Fruit fly (Drosophila melanogaster): ENCODE results near the gene ND-AGGG.

ND-AGGG gene

dm6 chr3L:24975839-24976380 is at the start of gene ND-AGGG:
ND-AGGG (plus strand) TSS chr3L:24976254.
- TF ChIP-seq CG8478 (optimal IDR thresholded peaks at IDR 0.05): no peak
- TF ChIP-seq CTCF (optimal IDR thresholded peaks at IDR 0.05): no peak

- TF ChIP-seq CTCF (optimal IDR thresholded peaks at IDR 0.05): no peak
- TF ChIP-seq CG8478 (optimal IDR thresholded peaks at IDR 0.05): no peak
Observed at dm6 chr3L:24926882-24927281, 49.2 kb upstream of the ND-AGGG start, which contains the start of gene CG40472. CG40472 (plus strand) TSS chr3L:24927130.

- TF ChIP-seq CG8478 (optimal IDR thresholded peaks at IDR 0.05) (no peak), CTCF (optimal IDR thresholded peaks at IDR 0.05) (no peak)
Observed at dm6 chr3L:24974970-24975369, 1.1 kb upstream of the ND-AGGG start.

All from S2 (cell line).